Fruit fly (Drosophila melanogaster): ENCODE data around the gene CG32547.
A peak's percentile ranks its signal among the peaks of the same experiment; 100 is the strongest.

CG32547 gene

dm6 chrX:18407394-18407721 is 71.9 kb downstream of the CG32547 start (continued):
- no peak for TF ChIP-seq sens-2 (GFP tag; IDR thresholded peaks at IDR 0.05)
- TF ChIP-seq CG17186 (GFP tag; optimal IDR thresholded peaks at IDR 0.05): no peak
- no peak for TF ChIP-seq Abd-B (GFP tag; optimal IDR thresholded peaks at IDR 0.05)
- TF ChIP-seq Pdp1 (GFP tag; optimal IDR thresholded peaks at IDR 0.05): peak in 1 of 2 experiments; percentile 31
- TF ChIP-seq pita (GFP tag; optimal IDR thresholded peaks at IDR 0.05): no peak
- no peak for TF ChIP-seq slp2 (GFP tag; optimal IDR thresholded peaks at IDR 0.05)
- no peak for TF ChIP-seq CG11560 (tag; IDR thresholded peaks at IDR 0.05)
- no peak for TF ChIP-seq fru (optimal IDR thresholded peaks at IDR 0.05)
- no peak for TF ChIP-seq CG6791 (GFP tag; IDR thresholded peaks at IDR 0.05; ENCODE audit: partially characterized antibody)
- no peak for TF ChIP-seq TFAM (GFP tag; optimal IDR thresholded peaks at IDR 0.05)
- no peak for TF ChIP-seq CG7556 (GFP tag; optimal IDR thresholded peaks at IDR 0.05)
- no peak for TF ChIP-seq Taf1 (GFP tag; IDR thresholded peaks at IDR 0.05)
- no peak for TF ChIP-seq corto (GFP tag; optimal IDR thresholded peaks at IDR 0.05)
- no peak for TF ChIP-seq CG12659 (GFP tag; optimal IDR thresholded peaks at IDR 0.05)
- no peak for TF ChIP-seq CG2199 (GFP tag; IDR thresholded peaks at IDR 0.05)
- peak; percentile 33 for TF ChIP-seq CG6813 (GFP tag; optimal IDR thresholded peaks at IDR 0.05)
- TF ChIP-seq Med (GFP tag): peak; percentile 41
- no peak for TF ChIP-seq Oli (tag; optimal IDR thresholded peaks at IDR 0.05)
- TF ChIP-seq Dad (GFP tag; optimal IDR thresholded peaks at IDR 0.05): no peak
- TF ChIP-seq CG12769 (tag; optimal IDR thresholded peaks at IDR 0.05): peak; percentile 6
- no peak for TF ChIP-seq CG13894 (tag; optimal IDR thresholded peaks at IDR 0.05)
- TF ChIP-seq ATbp (GFP tag; optimal IDR thresholded peaks at IDR 0.05): no peak
- TF ChIP-seq Usf (GFP tag; optimal IDR thresholded peaks at IDR 0.05): no peak
- no peak for TF ChIP-seq CG6689 (GFP tag; IDR thresholded peaks at IDR 0.05)
- TF ChIP-seq seq (GFP tag; IDR thresholded peaks at IDR 0.05): no peak
- TF ChIP-seq CG8388 (GFP tag; optimal IDR thresholded peaks at IDR 0.05): peak; percentile 2
- TF ChIP-seq nmo (GFP tag; optimal IDR thresholded peaks at IDR 0.05): peak; percentile 5
- TF ChIP-seq CkIIα-i1 (GFP tag; IDR thresholded peaks at IDR 0.05): no peak
- no peak for TF ChIP-seq CG8089 (GFP tag; optimal IDR thresholded peaks at IDR 0.05)
- no peak for TF ChIP-seq CG31388 (GFP tag; optimal IDR thresholded peaks at IDR 0.05)
- no peak for TF ChIP-seq CG17568 (GFP tag; optimal IDR thresholded peaks at IDR 0.05)
- no peak for TF ChIP-seq CG16863 (GFP tag; optimal IDR thresholded peaks at IDR 0.05)
- TF ChIP-seq CG3281 (GFP tag; optimal IDR thresholded peaks at IDR 0.05): peak; percentile 21
- TF ChIP-seq vvl (GFP tag; IDR thresholded peaks at IDR 0.05): no peak
- TF ChIP-seq crp (GFP tag; optimal IDR thresholded peaks at IDR 0.05): no peak
- TF ChIP-seq CG10267 (tag; optimal IDR thresholded peaks at IDR 0.05): no peak
- TF ChIP-seq Asciz (GFP tag; optimal IDR thresholded peaks at IDR 0.05): no peak
- TF ChIP-seq row (GFP tag; IDR thresholded peaks at IDR 0.05): no peak
- no peak for TF ChIP-seq CrebB (tag; optimal IDR thresholded peaks at IDR 0.05)
- TF ChIP-seq CG10209 (GFP tag; optimal IDR thresholded peaks at IDR 0.05): no peak
- no peak for TF ChIP-seq CG16813 (GFP tag; IDR thresholded peaks at IDR 0.05; ENCODE audit: partially characterized antibody)
- no peak for TF ChIP-seq Atf3 (GFP tag; optimal IDR thresholded peaks at IDR 0.05)
- TF ChIP-seq bbx (GFP tag; IDR thresholded peaks at IDR 0.05; ENCODE audit: partially characterized antibody): no peak
- no peak for TF ChIP-seq vnd (GFP tag; IDR thresholded peaks at IDR 0.05; ENCODE audit: partially characterized antibody)
- peak; percentile 46 for TF ChIP-seq CG15269 (tag; optimal IDR thresholded peaks at IDR 0.05)
- TF ChIP-seq CG14965 (GFP tag; optimal IDR thresholded peaks at IDR 0.05; ENCODE audit: borderline replicate concordance): no peak
- TF ChIP-seq CG7786 (GFP tag; optimal IDR thresholded peaks at IDR 0.05): no peak
- no peak for TF ChIP-seq BtbVII (GFP tag; optimal IDR thresholded peaks at IDR 0.05)
- no peak for TF ChIP-seq CG11247 (GFP tag; IDR thresholded peaks at IDR 0.05)
- peak; percentile 2 for TF ChIP-seq bcd (GFP tag; optimal IDR thresholded peaks at IDR 0.05)
- TF ChIP-seq odd (GFP tag; optimal IDR thresholded peaks at IDR 0.05): no peak

All from whole organism, embryonic.